Fruit fly (Drosophila melanogaster): ENCODE measurements around the gene CG6271.

The CG6271 gene

DNA sequence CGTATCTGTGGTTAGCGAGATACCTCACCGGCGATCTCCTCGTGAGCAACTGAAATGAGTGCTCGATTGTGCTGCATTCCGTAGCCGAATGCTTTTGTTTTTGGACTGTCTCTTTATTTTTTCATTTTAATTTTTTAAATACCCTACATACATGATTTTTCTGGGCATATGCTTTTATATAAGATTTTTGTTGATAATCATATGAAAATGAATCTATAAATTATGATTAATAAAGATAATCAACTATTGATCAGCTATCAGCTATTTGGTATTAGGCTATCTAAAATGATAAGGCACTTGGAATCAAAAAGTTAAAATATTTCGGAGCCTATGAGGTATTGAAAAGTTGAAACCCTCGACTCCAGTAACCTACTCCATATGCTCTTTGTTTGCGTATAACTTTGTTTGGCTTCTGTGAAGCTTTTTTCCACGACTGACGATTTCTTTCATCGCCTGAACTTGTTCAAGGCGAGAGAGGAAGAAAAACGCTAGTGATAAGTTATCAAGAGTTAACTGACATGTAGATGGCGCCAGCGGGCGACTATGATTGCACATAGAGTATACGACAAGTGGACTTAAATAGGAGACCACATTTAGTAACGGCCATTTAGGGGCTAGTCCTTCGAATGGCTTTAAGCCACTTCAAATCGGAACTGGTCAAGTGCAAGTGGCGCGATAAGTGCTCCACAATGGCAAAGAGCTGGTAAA is 36.0 kb downstream of the CG6271 start, which contains the start of gene CG31076 (continued):
- TF ChIP-seq CG12299 (tag; optimal IDR thresholded peaks at IDR 0.05) (no peak), sens (GFP tag) (peak; percentile 90), row (GFP tag; IDR thresholded peaks at IDR 0.05) (peak; percentile 82; the same call in 2 of the 3 replicates), run (tag; optimal IDR thresholded peaks at IDR 0.05) (peak; percentile 30), CG12769 (tag; optimal IDR thresholded peaks at IDR 0.05) (peak; percentile 15), odd (GFP tag; optimal IDR thresholded peaks at IDR 0.05) (peak; percentile 22)

DNA sequence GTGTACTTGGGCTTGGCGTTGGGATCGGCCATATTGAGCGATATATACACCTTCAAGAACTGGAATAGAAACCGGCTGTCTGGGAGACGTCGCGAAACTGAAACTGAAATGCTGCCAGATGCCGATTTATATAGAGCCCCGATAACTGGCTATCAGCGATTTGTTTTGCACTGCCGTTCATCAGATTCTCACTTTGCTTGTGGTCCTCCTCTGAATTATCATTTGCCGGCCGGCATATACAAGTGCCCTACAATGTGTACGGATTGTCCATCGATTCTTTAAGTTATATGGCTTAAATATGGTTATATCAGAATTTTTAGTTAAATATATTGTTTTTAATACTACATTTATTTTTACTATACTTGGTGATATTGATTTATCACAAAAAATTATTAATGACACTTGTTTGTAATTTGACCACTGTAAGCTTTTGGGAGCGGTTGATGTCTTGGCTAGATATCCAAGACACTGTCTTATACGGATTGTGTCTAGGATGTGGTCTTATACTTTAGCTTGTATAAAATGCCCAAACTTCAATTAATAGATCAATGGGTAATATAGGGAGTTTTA is 37.4 kb downstream of the CG6271 start, which contains the start of gene CG31075:
CG31075 (minus strand) TSS at position 106 of the 570 bp plus-strand sequence.
- TF ChIP-seq Drgx (GFP tag; IDR thresholded peaks at IDR 0.05) (peak; percentile 90), CG9437 (GFP tag; optimal IDR thresholded peaks at IDR 0.05) (no peak), sr (GFP tag; IDR thresholded peaks at IDR 0.05) (no peak), Tbp (GFP tag; optimal IDR thresholded peaks at IDR 0.05) (no peak), cwo (GFP tag; optimal IDR thresholded peaks at IDR 0.05) (peak; percentile 63), CG7372 (GFP tag; IDR thresholded peaks at IDR 0.05) (0 out of 2 replicates have a peak, but pooled peaks have one; percentile 35), z (GFP tag; IDR thresholded peaks at IDR 0.05) (no peak), row (GFP tag; IDR thresholded peaks at IDR 0.05) (peak; percentile 79), exex (tag; optimal IDR thresholded peaks at IDR 0.05) (peak; percentile 36), lola (GFP tag; optimal IDR thresholded peaks at IDR 0.05) (no peak), CG17568 (GFP tag; optimal IDR thresholded peaks at IDR 0.05) (no peak), CG7786 (GFP tag; optimal IDR thresholded peaks at IDR 0.05) (no peak), CG16815 (GFP tag; optimal IDR thresholded peaks at IDR 0.05) (peak; percentile 4), B-H1 (GFP tag; IDR thresholded peaks at IDR 0.05) (peak; percentile 28; the same call in 1 of the 3 replicates), Atf6 (GFP tag; IDR thresholded peaks at IDR 0.05) (peak; percentile 77), CG42726 (GFP tag; IDR thresholded peaks at IDR 0.05; ENCODE audit: partially characterized antibody) (no peak), chm (GFP tag; IDR thresholded peaks at IDR 0.05) (no peak; the same call in 1 of the 2 replicates), CG11695 (GFP tag; IDR thresholded peaks at IDR 0.05) (peak; percentile 47; the same call in 1 of the 3 replicates), CG2889 (GFP tag; IDR thresholded peaks at IDR 0.05) (0 out of 3 replicates have a peak, but pooled peaks have one; percentile 4), sd (tag; optimal IDR thresholded peaks at IDR 0.05) (no peak), CG10979 (tag; optimal IDR thresholded peaks at IDR 0.05) (peak; percentile 15), Scr (GFP tag; IDR thresholded peaks at IDR 0.05; ENCODE audit: partially characterized antibody) (no peak), Bteb2 (GFP tag; optimal IDR thresholded peaks at IDR 0.05) (no peak), run (tag; optimal IDR thresholded peaks at IDR 0.05) (peak; percentile 0), sqz (GFP tag; optimal IDR thresholded peaks at IDR 0.05) (no peak), BEAF-32 (GFP tag; optimal IDR thresholded peaks at IDR 0.05) (no peak), Fer2 (tag; optimal IDR thresholded peaks at IDR 0.05) (no peak), Dref (GFP tag; IDR thresholded peaks at IDR 0.05) (no peak), ac (GFP tag; optimal IDR thresholded peaks at IDR 0.05) (no peak), CG12219 (GFP tag; optimal IDR thresholded peaks at IDR 0.05) (no peak), crc (GFP tag; optimal IDR thresholded peaks at IDR 0.05) (no peak), Hr3 (GFP tag; optimal IDR thresholded peaks at IDR 0.05) (no peak), cas (GFP tag; IDR thresholded peaks at IDR 0.05) (no peak), Oaz (GFP tag; IDR thresholded peaks at IDR 0.05) (peak; percentile 62), CG10209 (GFP tag; optimal IDR thresholded peaks at IDR 0.05) (no peak), Neu2 (GFP tag; optimal IDR thresholded peaks at IDR 0.05; ENCODE audit: borderline replicate concordance) (no peak), CG7928 (GFP tag; optimal IDR thresholded peaks at IDR 0.05) (no peak), lmd (GFP tag; IDR thresholded peaks at IDR 0.05) (peak; percentile 26; the same call in 1 of the 2 replicates), so (GFP tag; IDR thresholded peaks at IDR 0.05) (no peak), Spps (tag; optimal IDR thresholded peaks at IDR 0.05) (no peak), CG7556 (GFP tag; optimal IDR thresholded peaks at IDR 0.05) (peak; percentile 57), CG12744 (GFP tag; optimal IDR thresholded peaks at IDR 0.05) (no peak), Sry-δ (GFP tag; optimal IDR thresholded peaks at IDR 0.05) (no peak)
